Worm (Caenorhabditis elegans): ENCODE results near the gene C44B9.3.

- TF ChIP-seq him-1 (tag; optimal IDR thresholded peaks at IDR 0.05), result no peak
- TF ChIP-seq W03F9.2 (tag; optimal IDR thresholded peaks at IDR 0.05), result no peak
- no peak for TF ChIP-seq dao-5 (tag; optimal IDR thresholded peaks at IDR 0.05)
Observed at ce11 chrIII:10880083-10880482, at the start of gene C44B9.3.
